Fruit fly (Drosophila melanogaster) whole organism, prepupa: ENCODE results near the gene CG6454.

Experiments used
- Blimp-1 ChIP-seq: fragments of 200-800 bp; sonication (Bioruptor generic); optimal IDR thresholded peaks from 3 replicates; lab custom pipeline; 2017; ENCODE audit warnings: missing biosample characterization, missing genetic modification characterization, mild to moderate bottlenecking, moderate library complexity, missing genetic modification reagents
- CG10631 ChIP-seq: fragments of 200-800 bp; sonication (Bioruptor generic); optimal IDR thresholded peaks from 2 replicates; lab custom pipeline; 2016; ENCODE audit warnings: missing biosample characterization, missing genetic modification characterization
- CG10669 ChIP-seq: fragments of 200-800 bp; sonication (Bioruptor generic); optimal IDR thresholded peaks from 3 replicates; lab custom pipeline; 2018; ENCODE audit warnings: missing biosample characterization, mild to moderate bottlenecking, missing genetic modification characterization, moderate library complexity
- CG11762 ChIP-seq: fragments of 200-800 bp; sonication (Bioruptor generic); optimal IDR thresholded peaks from 3 replicates; lab custom pipeline; 2016; ENCODE audit warnings: missing biosample characterization, missing genetic modification characterization; ENCODE audit not compliant: insufficient read depth
- CG11902 ChIP-seq: fragments of 200-800 bp; sonication (Bioruptor generic); optimal IDR thresholded peaks from 3 replicates; lab custom pipeline; 2016; ENCODE audit warnings: missing biosample characterization, missing genetic modification characterization
- CG16779 ChIP-seq: fragments of 200-800 bp; sonication (Bioruptor generic); optimal IDR thresholded peaks from 3 replicates; lab custom pipeline; 2017; ENCODE audit warnings: missing biosample characterization, mild to moderate bottlenecking, missing genetic modification characterization
- CG3032 ChIP-seq: fragments of 200-800 bp; optimal IDR thresholded peaks from 2 replicates; lab custom pipeline; 2019; ENCODE audit warnings: missing biosample characterization, mild to moderate bottlenecking, missing genetic modification characterization, moderate library complexity
- CG31627 ChIP-seq: fragments of 200-800 bp; sonication (Bioruptor generic); optimal IDR thresholded peaks from 3 replicates; lab custom pipeline; 2016; ENCODE audit warnings: missing biosample characterization, missing genetic modification characterization
- CG34406 ChIP-seq: fragments of 200-800 bp; sonication (Bioruptor generic); optimal IDR thresholded peaks from 3 replicates; lab custom pipeline; 2016; ENCODE audit warnings: missing biosample characterization, missing genetic modification characterization
- CG6276 ChIP-seq: fragments of 200-800 bp; sonication (Bioruptor generic); optimal IDR thresholded peaks from 2 replicates; lab custom pipeline; 2017; ENCODE audit warnings: missing biosample characterization, mild to moderate bottlenecking, missing genetic modification characterization
- CG7368 ChIP-seq: fragments of 200-800 bp; sonication (Bioruptor generic); optimal IDR thresholded peaks from 3 replicates; lab custom pipeline; 2016; ENCODE audit warnings: missing biosample characterization, missing genetic modification characterization
- CG8319 ChIP-seq: fragments of 200-800 bp; sonication (Bioruptor generic); optimal IDR thresholded peaks from 3 replicates; lab custom pipeline; 2016; ENCODE audit warnings: missing biosample characterization, missing genetic modification characterization
- CG8632 ChIP-seq: fragments of 200-800 bp; sonication (Bioruptor generic); optimal IDR thresholded peaks from 3 replicates; lab custom pipeline; 2016; ENCODE audit warnings: missing biosample characterization, missing genetic modification characterization
- CG9139 ChIP-seq: fragments of 200-800 bp; sonication (Bioruptor generic); optimal IDR thresholded peaks from 3 replicates; lab custom pipeline; 2017; ENCODE audit warnings: missing biosample characterization, mild to moderate bottlenecking, missing genetic modification characterization
- Eip75B ChIP-seq: fragments of 200-800 bp; sonication (Bioruptor generic); optimal IDR thresholded peaks from 3 replicates; lab custom pipeline; 2016; ENCODE audit warnings: missing biosample characterization, missing genetic modification characterization
- Ets21C ChIP-seq: fragments of 200-800 bp; sonication (Bioruptor generic); optimal IDR thresholded peaks from 3 replicates; lab custom pipeline; 2016; ENCODE audit warnings: missing biosample characterization, missing genetic modification characterization
- Ets96B ChIP-seq: fragments of 200-800 bp; optimal IDR thresholded peaks from 2 replicates; lab custom pipeline; 2019; ENCODE audit warnings: missing biosample characterization, mild to moderate bottlenecking, missing genetic modification characterization, moderate library complexity
- Gug ChIP-seq: fragments of 200-800 bp; sonication (Bioruptor generic); IDR thresholded peaks from 2 replicates; pipeline ENCODE4 v1.3.6; 2022; ENCODE audit warnings: missing biosample characterization, missing genetic modification characterization
- Hr38 ChIP-seq: sonication (Bioruptor generic); optimal IDR thresholded peaks from 2 replicates; lab custom pipeline; 2016; ENCODE audit warnings: missing biosample characterization, missing genetic modification characterization
- Hr39 ChIP-seq: fragments of 200-800 bp; sonication (Bioruptor generic); optimal IDR thresholded peaks from 2 replicates; lab custom pipeline; 2016; ENCODE audit warnings: missing biosample characterization, missing genetic modification characterization
- Lpt ChIP-seq: fragments of 200-800 bp; sonication (Bioruptor generic); optimal IDR thresholded peaks from 3 replicates; lab custom pipeline; 2016; ENCODE audit warnings: missing biosample characterization, missing genetic modification characterization
- OdsH ChIP-seq: fragments of 200-800 bp; sonication (Bioruptor generic); optimal IDR thresholded peaks from 3 replicates; lab custom pipeline; 2016; ENCODE audit warnings: missing biosample characterization, missing genetic modification characterization
- Sox102F ChIP-seq: fragments of 200-800 bp; sonication (Bioruptor generic); optimal IDR thresholded peaks from 2 replicates; lab custom pipeline; 2016; ENCODE audit warnings: missing biosample characterization, mild to moderate bottlenecking, missing genetic modification characterization
- Sox14 ChIP-seq: fragments of 200-800 bp; sonication (Bioruptor generic); optimal IDR thresholded peaks from 3 replicates; lab custom pipeline; 2016; ENCODE audit warnings: missing biosample characterization, missing genetic modification characterization
- Sox15 ChIP-seq: fragments of 200-800 bp; sonication (Bioruptor generic); optimal IDR thresholded peaks from 3 replicates; lab custom pipeline; 2016; ENCODE audit warnings: missing biosample characterization, missing genetic modification characterization
- achi ChIP-seq: fragments of 200-800 bp; sonication (Bioruptor generic); optimal IDR thresholded peaks from 3 replicates; lab custom pipeline; 2016; ENCODE audit warnings: missing biosample characterization, missing genetic modification characterization
- acj6 ChIP-seq: fragments of 200-800 bp; sonication (Bioruptor generic); optimal IDR thresholded peaks from 3 replicates; lab custom pipeline; 2016; ENCODE audit warnings: missing biosample characterization, missing genetic modification characterization
- cyc ChIP-seq: fragments of 200-800 bp; sonication (Bioruptor generic); optimal IDR thresholded peaks from 3 replicates; lab custom pipeline; 2016; ENCODE audit warnings: missing biosample characterization, missing genetic modification characterization
- eg ChIP-seq: fragments of 200-800 bp; sonication (Bioruptor generic); IDR thresholded peaks from 3 replicates; pipeline ENCODE4 v1.3.6; 2022; ENCODE audit warnings: missing biosample characterization, missing genetic modification characterization
- esn ChIP-seq: fragments of 200-800 bp; sonication (Bioruptor generic); optimal IDR thresholded peaks from 2 replicates; lab custom pipeline; 2016; ENCODE audit warnings: missing biosample characterization, mild to moderate bottlenecking, missing genetic modification characterization, moderate library complexity
- fd85E ChIP-seq: fragments of 200-800 bp; sonication (Bioruptor generic); optimal IDR thresholded peaks from 3 replicates; lab custom pipeline; 2016; ENCODE audit warnings: missing biosample characterization, missing genetic modification characterization
- fkh ChIP-seq: fragments of 200-800 bp; sonication (Bioruptor generic); optimal IDR thresholded peaks from 3 replicates; lab custom pipeline; 2017; ENCODE audit warnings: missing biosample characterization, mild to moderate bottlenecking, missing genetic modification characterization, moderate library complexity
- lz ChIP-seq: fragments of 200-800 bp; sonication (Bioruptor generic); optimal IDR thresholded peaks from 3 replicates; lab custom pipeline; 2016; ENCODE audit warnings: missing biosample characterization, missing genetic modification characterization
- ss ChIP-seq, 2 experiments: fragments of 200-800 bp; sonication (Bioruptor generic); optimal IDR thresholded peaks; 2 replicates in 1 of 2; 3 replicates in 1 of 2; lab custom pipeline; 2017 to 2018; ENCODE audit warnings: mild to moderate bottlenecking in 2 of 2, missing biosample characterization in 2 of 2, missing genetic modification characterization in 2 of 2, moderate library complexity in 1 of 2
- svp ChIP-seq: fragments of 200-800 bp; sonication (Bioruptor generic); peaks from one replicate; lab custom pipeline; 2016; ENCODE audit warnings: missing biosample characterization, missing genetic modification characterization
- topi ChIP-seq: fragments of 200-800 bp; sonication (Bioruptor generic); optimal IDR thresholded peaks from 3 replicates; lab custom pipeline; 2016; ENCODE audit warnings: missing biosample characterization, missing genetic modification characterization
- vri ChIP-seq: fragments of 200-800 bp; sonication (Bioruptor generic); optimal IDR thresholded peaks from 3 replicates; lab custom pipeline; 2016; ENCODE audit warnings: missing biosample characterization, mild to moderate bottlenecking, missing genetic modification characterization

Gene CG6454

dm6 chr3R:24359957-24360356, 11.0 kb downstream of the CG6454 start, which contains the start of gene CG18528:
TSS of gene CG18528 (minus strand) at chr3R:24360144.
- no peak for TF ChIP-seq Sox15
- TF ChIP-seq Sox14 (GFP tag; lab: Kevin White, UChicago): peak; percentile 97

DNA sequence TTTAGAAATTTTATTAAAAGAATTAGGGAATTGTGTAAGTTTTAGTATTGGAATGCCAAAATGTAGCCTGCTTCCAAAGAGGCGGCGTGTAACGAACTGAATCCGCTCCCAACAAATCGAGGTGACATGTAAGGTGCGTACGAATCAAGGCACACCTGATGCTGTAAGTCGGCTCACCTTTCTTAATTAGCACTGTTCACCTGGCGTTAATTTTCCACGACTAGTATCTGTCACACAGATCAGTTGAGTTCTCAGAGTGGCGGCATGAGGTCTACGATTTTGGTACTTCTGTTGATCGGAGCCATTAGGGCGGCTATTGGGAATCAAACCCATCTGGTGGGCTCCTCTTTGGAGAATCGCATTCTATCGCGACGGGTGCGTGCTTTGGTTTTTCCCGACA, 12.6 kb downstream of the CG6454 start, which contains the start of the genes CG5762 and CG33339:
Gene CG5762 (minus strand): TSS at position 101 of the 400 bp plus-strand sequence.
Gene CG33339 (plus strand): TSS at position 265 of the 400 bp plus-strand sequence.
- TF ChIP-seq CG10669 (GFP tag; lab: Kevin White, UChicago) (no peak), cyc (no peak), ss (GFP tag; optimal IDR thresholded peaks at IDR 0.05; lab: Kevin White, UChicago) (no peak), vri (GFP tag; lab: Kevin White, UChicago) (no peak), lz (GFP tag; lab: Kevin White, UChicago) (no peak)

dm6 chr3R:24362838-24363237, 13.9 kb downstream of the CG6454 start, which contains the start of gene CG33340:
TSS of gene CG33340 (plus strand) at chr3R:24363138.
- TF ChIP-seq eg (GFP tag; lab: Robert Waterston, UW) (no peak), Sox14 (GFP tag; lab: Kevin White, UChicago) (no peak), Hr39 (GFP tag; lab: Kevin White, UChicago) (no peak), CG10631 (GFP tag; lab: Kevin White, UChicago) (no peak), achi (no peak), svp (GFP tag; lab: Kevin White, UChicago) (no peak), fkh (GFP tag; lab: Kevin White, UChicago) (no peak), CG11762 (GFP tag; lab: Kevin White, UChicago) (no peak), Sox102F (GFP tag; lab: Kevin White, UChicago) (no peak), CG34406 (GFP tag; lab: Kevin White, UChicago) (no peak), CG11902 (no peak), Eip75B (GFP tag; lab: Kevin White, UChicago) (no peak), CG9139 (GFP tag; lab: Kevin White, UChicago) (no peak), CG16779 (tag; lab: Kevin White, UChicago) (no peak), CG3032 (no peak), acj6 (no peak), CG8319 (no peak), cyc (no peak), Hr38 (GFP tag; lab: Kevin White, UChicago) (no peak), Sox15 (no peak)

dm6 chr3R:24364880-24365604, 16.1 kb downstream of the CG6454 start, which contains the start of the genes CG17784 and CG13613:
TSS of gene CG17784 (minus strand) at chr3R:24364980.
TSS of gene CG13613 (plus strand) at chr3R:24365554.
- TF ChIP-seq CG7368 (no peak), Ets21C (GFP tag; lab: Kevin White, UChicago) (no peak), Gug (GFP tag; lab: Robert Waterston, UW) (no peak), CG8632 (GFP tag; lab: Kevin White, UChicago) (no peak), CG31627 (GFP tag; lab: Kevin White, UChicago) (no peak), fd85E (GFP tag; lab: Kevin White, UChicago) (no peak), esn (no peak), Blimp-1 (no peak), Ets96B (tag; lab: Kevin White, UChicago) (no peak), CG6276 (GFP tag; lab: Kevin White, UChicago) (no peak), Lpt (no peak), topi (no peak), CG3032 (no peak), OdsH (no peak)
